Worm (Caenorhabditis elegans) whole organism, L2 larva: Measurements from ENCODE around the gene F22F7.3.

Experiments
- C34F6.9 ChIP-seq: fragments of 150-350 bp; optimal IDR thresholded peaks from 2 replicates; lab custom pipeline; 2014; ENCODE audit warnings: missing biosample characterization, missing genetic modification characterization
- F13H6.1 ChIP-seq: sonication (generic microtip); optimal IDR thresholded peaks from 2 replicates; lab custom pipeline; 2016; ENCODE audit warnings: missing genetic modification characterization, missing compliant biosample characterization
- R02D3.7 ChIP-seq: fragments of 150-350 bp; optimal IDR thresholded peaks from 2 replicates; lab custom pipeline; 2014; ENCODE audit warnings: missing biosample characterization, missing genetic modification characterization
- Y55F3AM.14 ChIP-seq: fragments of 200-800 bp; sonication (Bioruptor generic); optimal IDR thresholded peaks from 2 replicates; lab custom pipeline; 2018; ENCODE audit warnings: mild to moderate bottlenecking, missing genetic modification characterization, missing compliant biosample characterization
- ZK546.5 ChIP-seq: sonication (generic microtip); optimal IDR thresholded peaks from 2 replicates; lab custom pipeline; 2017; ENCODE audit warnings: missing biosample characterization, missing genetic modification characterization
- alr-1 ChIP-seq: fragments of 150-350 bp; optimal IDR thresholded peaks from 2 replicates; lab custom pipeline; 2014; ENCODE audit warnings: missing biosample characterization, missing genetic modification characterization
- aly-2 ChIP-seq: fragments of 150-350 bp; optimal IDR thresholded peaks from 2 replicates; lab custom pipeline; 2014; ENCODE audit warnings: missing biosample characterization, missing genetic modification characterization
- ceh-82 ChIP-seq: fragments of 150-350 bp; optimal IDR thresholded peaks from 2 replicates; lab custom pipeline; 2014; ENCODE audit warnings: missing biosample characterization, missing genetic modification characterization
- crh-2 ChIP-seq: sonication (generic microtip); optimal IDR thresholded peaks from 2 replicates; lab custom pipeline; 2017; ENCODE audit warnings: missing biosample characterization, missing genetic modification characterization
- fos-1 ChIP-seq: fragments of 150-350 bp; optimal IDR thresholded peaks from 2 replicates; lab custom pipeline; 2014; ENCODE audit warnings: missing biosample characterization, missing genetic modification characterization
- gmeb-1 ChIP-seq: fragments of 150-350 bp; optimal IDR thresholded peaks from 2 replicates; lab custom pipeline; 2014; ENCODE audit warnings: missing biosample characterization, missing genetic modification characterization
- lin-11 ChIP-seq: fragments of 150-350 bp; sonication (generic microtip); optimal IDR thresholded peaks from 2 replicates; lab custom pipeline; 2014; ENCODE audit warnings: missing biosample characterization, missing genetic modification characterization, inconsistent platforms, mixed read lengths
- lin-13 ChIP-seq: fragments of 150-350 bp; optimal IDR thresholded peaks from 2 replicates; lab custom pipeline; 2014; ENCODE audit warnings: missing biosample characterization, missing genetic modification reagents, missing genetic modification characterization
- lsy-2 ChIP-seq, 2 experiments: fragments of 150-350 bp in 1 of 2; sonication (generic microtip) in 1 of 2; optimal IDR thresholded peaks; 2 replicates each; lab custom pipeline; 2014 to 2017; ENCODE audit warnings: missing biosample characterization in 2 of 2, missing genetic modification characterization in 2 of 2
- mab-5 ChIP-seq: fragments of 150-350 bp; optimal IDR thresholded peaks from 2 replicates; lab custom pipeline; 2014; ENCODE audit warnings: missing biosample characterization, missing genetic modification characterization
- mdl-1 ChIP-seq, 2 experiments: fragments of 150-350 bp in 1 of 2; sonication (generic microtip) in 1 of 2; optimal IDR thresholded peaks; 2 replicates each; lab custom pipeline; 2017; ENCODE audit warnings: missing biosample characterization in 2 of 2, missing genetic modification characterization in 2 of 2
- nhr-10 ChIP-seq: sonication (generic microtip); optimal IDR thresholded peaks from 2 replicates; lab custom pipeline; 2017; ENCODE audit warnings: missing biosample characterization, missing genetic modification characterization
- nhr-11 ChIP-seq: fragments of 150-350 bp; optimal IDR thresholded peaks from 2 replicates; lab custom pipeline; 2014; ENCODE audit warnings: missing biosample characterization, missing genetic modification characterization
- nhr-129 ChIP-seq: fragments of 150-350 bp; optimal IDR thresholded peaks from 2 replicates; lab custom pipeline; 2014; ENCODE audit warnings: missing biosample characterization, missing genetic modification characterization
- nhr-21 ChIP-seq: fragments of 150-350 bp; optimal IDR thresholded peaks from 2 replicates; lab custom pipeline; 2014; ENCODE audit warnings: missing biosample characterization, missing genetic modification characterization
- nhr-237 ChIP-seq: fragments of 150-350 bp; optimal IDR thresholded peaks from 2 replicates; lab custom pipeline; 2014; ENCODE audit warnings: missing biosample characterization, missing genetic modification characterization
- nhr-25 ChIP-seq: fragments of 150-350 bp; sonication (generic microtip); optimal IDR thresholded peaks from 3 replicates; lab custom pipeline; 2014; ENCODE audit warnings: missing biosample characterization, missing genetic modification characterization
- nhr-6 ChIP-seq: fragments of 150-350 bp; optimal IDR thresholded peaks from 2 replicates; lab custom pipeline; 2014; ENCODE audit warnings: missing biosample characterization, missing genetic modification characterization
- nhr-77 ChIP-seq: fragments of 150-350 bp; optimal IDR thresholded peaks from 2 replicates; lab custom pipeline; 2014; ENCODE audit warnings: missing biosample characterization, missing genetic modification characterization
- sem-4 ChIP-seq: fragments of 150-350 bp; optimal IDR thresholded peaks from 2 replicates; lab custom pipeline; 2014; ENCODE audit warnings: missing biosample characterization, missing genetic modification reagents, missing genetic modification characterization
- skn-1 ChIP-seq: sonication (generic microtip); optimal IDR thresholded peaks from 2 replicates; lab custom pipeline; 2017; ENCODE audit warnings: missing biosample characterization, missing genetic modification characterization
- sma-9 ChIP-seq, 2 experiments: fragments of 150-350 bp in 1 of 2; sonication (generic microtip) in 1 of 2; optimal IDR thresholded peaks; 2 replicates each; lab custom pipeline; 2014 to 2016; ENCODE audit warnings: missing genetic modification characterization in 2 of 2, mild to moderate bottlenecking in 1 of 2, missing biosample characterization in 1 of 2, missing compliant biosample characterization in 1 of 2, missing genetic modification reagents in 1 of 2, moderate library complexity in 1 of 2
- snpc-4 ChIP-seq: fragments of 150-350 bp; optimal IDR thresholded peaks from 2 replicates; lab custom pipeline; 2014; ENCODE audit warnings: missing biosample characterization, missing genetic modification characterization
- unc-39 ChIP-seq: fragments of 150-350 bp; optimal IDR thresholded peaks from 2 replicates; lab custom pipeline; 2014; ENCODE audit warnings: missing biosample characterization, missing genetic modification characterization
- unc-55 ChIP-seq: fragments of 150-350 bp; sonication (generic microtip); optimal IDR thresholded peaks from 3 replicates; lab custom pipeline; 2014; ENCODE audit warnings: missing biosample characterization, missing genetic modification reagents, missing genetic modification characterization
- unc-62 ChIP-seq: fragments of 150-350 bp; optimal IDR thresholded peaks from 2 replicates; lab custom pipeline; 2014; ENCODE audit warnings: missing biosample characterization, missing genetic modification reagents, missing genetic modification characterization
- zag-1 ChIP-seq: fragments of 150-350 bp; optimal IDR thresholded peaks from 2 replicates; lab custom pipeline; 2014; ENCODE audit warnings: missing biosample characterization, missing genetic modification characterization
- ztf-11 ChIP-seq: sonication (generic microtip); optimal IDR thresholded peaks from 2 replicates; lab custom pipeline; 2017; ENCODE audit warnings: missing biosample characterization, missing genetic modification characterization

The F22F7.3 gene

ce11 chrV:2133512-2133911 is 23.0 kb downstream of the F22F7.3 start (continued):
- peak; percentile 58 to 86 for TF ChIP-seq mdl-1 (tag; optimal IDR thresholded peaks at IDR 0.05; lab: Kevin White, UChicago)
- TF ChIP-seq lin-13 (GFP tag; lab: Kevin White, UChicago): peak; percentile 50
- TF ChIP-seq snpc-4 (tag; lab: Kevin White, UChicago): no peak
- TF ChIP-seq nhr-6: no peak
- TF ChIP-seq crh-2: peak; percentile 62
- peak; percentile 84 for TF ChIP-seq C34F6.9
- no peak for TF ChIP-seq R02D3.7 (tag; lab: Kevin White, UChicago)
- TF ChIP-seq alr-1 (tag; lab: Kevin White, UChicago): no peak

DNA sequence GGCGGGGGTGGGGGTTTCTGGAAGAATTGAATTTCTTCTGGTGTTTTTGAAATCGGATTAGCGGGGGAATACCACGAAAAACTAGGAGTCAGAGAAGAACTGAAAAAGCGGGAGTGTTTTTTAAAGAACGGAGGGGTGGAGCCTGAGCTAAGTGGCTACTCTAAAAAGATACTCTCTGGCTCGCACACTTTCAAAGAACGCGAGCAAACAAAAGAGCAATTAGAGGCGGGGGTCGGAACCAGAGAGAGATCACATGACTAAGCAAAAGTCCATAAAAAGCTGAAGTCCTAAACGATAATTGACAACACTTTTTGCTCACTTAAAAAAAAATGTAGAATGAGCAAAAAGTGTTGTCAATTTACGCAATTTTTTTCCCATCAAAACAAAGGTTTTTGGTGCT is 23.9 kb downstream of the F22F7.3 start:
- TF ChIP-seq lsy-2 (tag; optimal IDR thresholded peaks at IDR 0.05; lab: Kevin White, UChicago): peak in 1 of 2 experiments; percentile 23
- TF ChIP-seq sem-4 (tag; lab: Kevin White, UChicago): peak; percentile 43
- TF ChIP-seq ztf-11 (tag; lab: Kevin White, UChicago): no peak
- TF ChIP-seq F13H6.1: peak; percentile 53
- no peak for TF ChIP-seq ceh-82
- TF ChIP-seq Y55F3AM.14 (GFP tag; lab: Kevin White, UChicago): peak; percentile 26
- no peak for TF ChIP-seq nhr-129
- no peak for TF ChIP-seq nhr-11 (tag; lab: Kevin White, UChicago)
- TF ChIP-seq ZK546.5 (tag; lab: Kevin White, UChicago): no peak
- no peak for TF ChIP-seq fos-1 (tag; lab: Kevin White, UChicago)
- TF ChIP-seq nhr-10: no peak
- TF ChIP-seq crh-2: no peak
- TF ChIP-seq nhr-25 (tag; lab: Kevin White, UChicago): no peak
- no peak for TF ChIP-seq snpc-4 (tag; lab: Kevin White, UChicago)
- peak; percentile 52 for TF ChIP-seq sma-9 (GFP tag; optimal IDR thresholded peaks at IDR 0.05; lab: Kevin White, UChicago)
- no peak for TF ChIP-seq sma-9 (tag; optimal IDR thresholded peaks at IDR 0.05; lab: Kevin White, UChicago)
- TF ChIP-seq lin-11 (tag; lab: Kevin White, UChicago): no peak

DNA sequence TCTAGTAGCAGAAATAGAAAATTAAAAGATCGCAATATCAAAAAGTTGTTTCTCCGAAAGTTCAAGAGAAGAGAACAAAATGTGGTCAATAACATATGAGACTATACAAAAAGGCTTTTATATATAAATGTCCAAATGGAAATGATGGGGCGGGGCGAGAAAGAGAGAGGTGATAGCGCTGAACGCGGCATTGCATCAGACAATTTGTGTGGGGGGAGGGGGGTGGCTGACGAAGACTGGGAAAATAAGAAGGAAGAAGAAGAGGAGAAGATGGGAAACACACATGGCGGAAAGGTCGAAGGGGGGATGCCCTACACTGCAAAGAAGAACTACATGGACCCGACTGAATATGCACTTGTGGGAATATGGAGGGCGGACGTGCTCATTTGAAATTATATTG is 24.9 kb downstream of the F22F7.3 start:
- TF ChIP-seq unc-39 (tag; lab: Kevin White, UChicago) (no peak), nhr-25 (tag; lab: Kevin White, UChicago) (peak; percentile 3), fos-1 (tag; lab: Kevin White, UChicago) (peak; percentile 42), unc-62 (GFP tag; lab: Kevin White, UChicago) (no peak), unc-55 (GFP tag; lab: Kevin White, UChicago) (no peak), skn-1 (tag; lab: Kevin White, UChicago) (no peak), lin-11 (tag; lab: Kevin White, UChicago) (peak; percentile 31), zag-1 (peak; percentile 5), F13H6.1 (peak; percentile 36), ztf-11 (tag; lab: Kevin White, UChicago) (no peak), sma-9 (GFP tag; optimal IDR thresholded peaks at IDR 0.05; lab: Kevin White, UChicago) (peak; percentile 71), sma-9 (tag; optimal IDR thresholded peaks at IDR 0.05; lab: Kevin White, UChicago) (no peak), C34F6.9 (peak; percentile 24), nhr-129 (peak; percentile 87), lsy-2 (tag; optimal IDR thresholded peaks at IDR 0.05; lab: Kevin White, UChicago) (peak in 1 of 2 experiments; percentile 11), nhr-21 (tag; lab: Kevin White, UChicago) (peak; percentile 25), mdl-1 (tag; optimal IDR thresholded peaks at IDR 0.05; lab: Kevin White, UChicago) (peak; percentile 20 to 44), sem-4 (tag; lab: Kevin White, UChicago) (no peak)

- no peak for TF ChIP-seq mab-5
- TF ChIP-seq aly-2 (tag; lab: Kevin White, UChicago): no peak
- TF ChIP-seq nhr-237 (tag; lab: Kevin White, UChicago): no peak
- TF ChIP-seq gmeb-1 (tag; lab: Kevin White, UChicago): no peak
Observed at ce11 chrV:2137010-2137409, 26.5 kb downstream of the F22F7.3 start.

DNA sequence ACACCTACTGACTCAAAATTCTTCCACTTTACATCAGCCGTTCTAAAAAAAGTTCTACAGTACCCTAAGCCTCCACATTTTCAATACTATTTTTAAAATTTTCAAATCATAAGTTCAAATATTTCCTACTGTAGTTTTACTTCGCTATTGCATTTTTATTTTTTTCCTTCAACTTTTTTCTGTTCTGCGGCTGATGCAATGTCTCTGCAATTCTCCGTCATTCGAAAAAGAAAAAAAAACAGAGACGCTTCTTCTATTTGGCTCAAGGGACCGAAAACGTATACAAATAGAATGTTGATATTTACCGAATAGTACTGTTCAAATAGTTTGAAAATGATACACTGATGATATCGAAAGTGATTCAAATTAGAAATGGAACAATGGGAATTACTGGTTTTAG is 27.8 kb downstream of the F22F7.3 start:
- peak; percentile 98 for TF ChIP-seq nhr-129
- no peak for TF ChIP-seq nhr-77 (tag; lab: Kevin White, UChicago)
- TF ChIP-seq R02D3.7 (tag; lab: Kevin White, UChicago): no peak
